Worm (Caenorhabditis elegans) whole organism, L4/young adult: ENCODE data around the gene F46F5.16.
A peak's percentile ranks its signal among the peaks of the same experiment; 100 is the strongest.

Experiments
- W03F9.2 ChIP-seq: fragments of 150-350 bp; optimal IDR thresholded peaks from 2 replicates; lab custom pipeline; 2014; ENCODE audit warnings: missing biosample characterization, missing genetic modification characterization
- dao-5 ChIP-seq: sonication (generic microtip); optimal IDR thresholded peaks from 2 replicates; lab custom pipeline; 2016; ENCODE audit warnings: missing genotype, missing genetic modification characterization, moderate library complexity, missing compliant biosample characterization
- him-1 ChIP-seq: sonication (generic microtip); optimal IDR thresholded peaks from 2 replicates; lab custom pipeline; 2016; ENCODE audit warnings: missing genotype, missing genetic modification reagents, missing genetic modification characterization, missing compliant biosample characterization

Gene F46F5.16

DNA sequence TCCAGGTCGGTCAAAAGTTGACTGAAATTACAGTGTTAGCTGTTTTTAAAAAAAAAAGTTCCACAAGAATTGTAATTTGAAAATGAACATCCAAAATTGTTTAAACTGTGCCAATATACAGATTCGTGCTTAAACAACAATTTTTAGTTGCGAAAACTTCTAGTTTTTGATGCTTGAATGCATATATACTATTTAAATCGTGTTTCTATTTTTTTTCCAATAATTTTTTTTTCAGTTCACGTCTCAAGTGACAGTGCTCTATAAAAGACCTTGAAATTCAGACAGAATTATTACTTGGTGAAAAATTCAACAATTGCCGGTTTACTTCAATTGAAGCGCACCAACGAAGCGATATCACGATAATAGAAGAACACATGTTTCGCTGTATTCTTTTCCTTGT lies at the start of gene F46F5.16:
F46F5.16 (plus strand) TSS at position 301 of the 400 bp plus-strand sequence.
- no peak for TF ChIP-seq dao-5 (tag; lab: Kevin White, UChicago)
- TF ChIP-seq him-1 (tag; lab: Kevin White, UChicago): no peak
- TF ChIP-seq W03F9.2 (tag; lab: Kevin White, UChicago): no peak

- TF ChIP-seq him-1 (tag; lab: Kevin White, UChicago) (no peak), W03F9.2 (tag; lab: Kevin White, UChicago) (no peak), dao-5 (tag; lab: Kevin White, UChicago) (no peak)
Observed at ce11 chrII:740808-741207, 46.2 kb upstream of the F46F5.16 start, which contains the start of gene fbxc-48. Gene fbxc-48 (minus strand): TSS chrII:740908.

- TF ChIP-seq him-1 (tag; lab: Kevin White, UChicago): no peak
- TF ChIP-seq dao-5 (tag; lab: Kevin White, UChicago): no peak
- no peak for TF ChIP-seq W03F9.2 (tag; lab: Kevin White, UChicago)
Observed at ce11 chrII:750155-750554, 36.9 kb upstream of the F46F5.16 start, which contains the start of gene snt-6. Gene snt-6 (minus strand): TSS chrII:750212.

DNA sequence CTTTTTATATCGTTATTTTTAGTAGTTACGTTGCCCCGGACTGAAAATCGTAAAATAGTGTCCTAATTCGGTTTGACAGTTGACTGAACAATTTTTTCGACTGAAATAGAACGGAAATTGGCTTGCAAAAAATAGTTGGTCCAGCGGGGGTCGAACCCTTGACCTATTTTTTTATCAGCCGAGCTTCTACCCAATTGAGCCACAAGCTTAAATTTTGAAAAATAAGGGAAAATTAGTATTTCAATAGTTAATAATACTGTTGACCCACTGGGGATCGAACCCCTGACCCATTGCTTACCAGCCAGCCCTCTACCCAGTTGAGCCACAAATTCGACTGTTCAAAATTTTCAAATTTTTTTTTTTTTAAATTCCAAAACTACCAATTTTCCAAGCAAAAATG lies 35.2 kb upstream of the F46F5.16 start:
- TF ChIP-seq dao-5 (tag; lab: Kevin White, UChicago): no peak
- TF ChIP-seq him-1 (tag; lab: Kevin White, UChicago): no peak
- no peak for TF ChIP-seq W03F9.2 (tag; lab: Kevin White, UChicago)

- TF ChIP-seq dao-5 (tag; lab: Kevin White, UChicago) (no peak), him-1 (tag; lab: Kevin White, UChicago) (no peak), W03F9.2 (tag; lab: Kevin White, UChicago) (no peak)
Observed at ce11 chrII:753469-753868, 33.6 kb upstream of the F46F5.16 start.

DNA sequence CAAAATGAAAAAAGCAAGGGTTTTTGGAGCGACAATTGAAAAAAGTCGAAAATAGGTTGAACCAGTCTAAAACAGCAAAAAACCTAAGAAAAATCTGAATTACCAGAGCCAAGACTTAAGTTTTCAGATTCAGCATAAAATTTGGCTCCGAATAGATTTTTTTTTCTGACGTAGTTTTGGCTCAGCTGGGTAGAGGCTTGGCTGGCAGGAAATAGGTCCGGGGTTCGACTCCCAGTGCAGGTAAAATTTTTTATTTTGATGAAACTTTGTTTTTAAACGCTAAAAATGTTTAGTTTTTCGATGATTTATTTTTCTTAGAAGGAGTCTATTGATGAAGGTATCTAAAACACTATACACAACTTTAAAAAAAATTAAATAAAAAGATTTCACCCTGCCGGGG lies 32.1 kb upstream of the F46F5.16 start:
- TF ChIP-seq W03F9.2 (tag; lab: Kevin White, UChicago) (no peak), him-1 (tag; lab: Kevin White, UChicago) (no peak), dao-5 (tag; lab: Kevin White, UChicago) (no peak)

ce11 chrII:756161-756560 lies 30.9 kb upstream of the F46F5.16 start:
- TF ChIP-seq W03F9.2 (tag; lab: Kevin White, UChicago) (no peak), him-1 (tag; lab: Kevin White, UChicago) (no peak), dao-5 (tag; lab: Kevin White, UChicago) (no peak)

DNA sequence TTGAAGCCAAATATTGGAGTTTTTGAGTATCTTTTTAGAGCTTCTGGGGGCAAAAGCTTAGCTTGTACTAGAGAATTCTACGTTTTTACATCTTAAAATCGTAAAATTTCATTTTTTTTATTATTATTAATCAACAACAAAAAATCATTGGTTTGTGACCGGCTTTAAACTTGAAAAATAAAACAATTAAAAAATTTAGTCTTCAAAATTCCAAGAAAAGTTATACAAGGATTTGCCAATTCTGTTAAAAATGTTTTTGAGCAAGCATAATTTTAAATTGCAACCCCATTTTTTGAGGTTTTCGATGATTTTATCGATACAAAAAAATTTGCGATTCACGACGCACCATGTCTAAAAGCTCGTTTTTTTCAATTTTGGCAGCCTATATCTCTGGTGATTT lies 29.8 kb upstream of the F46F5.16 start:
- TF ChIP-seq him-1 (tag; lab: Kevin White, UChicago): no peak
- no peak for TF ChIP-seq W03F9.2 (tag; lab: Kevin White, UChicago)
- no peak for TF ChIP-seq dao-5 (tag; lab: Kevin White, UChicago)

DNA sequence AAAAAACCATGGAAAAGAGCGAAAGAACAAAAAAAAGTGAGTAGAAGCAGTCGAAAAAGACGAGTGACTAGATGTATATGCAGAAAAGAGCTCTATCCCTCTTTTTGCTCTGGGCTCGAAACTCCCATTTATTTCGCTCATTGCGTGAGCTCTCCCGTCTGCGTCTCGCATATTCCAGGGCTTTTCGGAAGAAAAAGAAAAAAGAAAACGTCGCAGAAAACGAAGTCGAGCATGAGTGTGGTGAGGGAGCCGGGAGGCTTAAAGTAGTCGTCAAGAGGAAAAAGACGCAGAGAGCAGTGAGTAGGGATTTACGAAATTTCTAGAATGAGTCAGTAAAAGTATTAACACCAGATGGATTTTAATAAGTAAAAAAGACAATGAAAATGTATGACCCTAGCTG lies 27.2 kb upstream of the F46F5.16 start:
- TF ChIP-seq W03F9.2 (tag; lab: Kevin White, UChicago): no peak
- peak; percentile 79 for TF ChIP-seq him-1 (tag; lab: Kevin White, UChicago)
- no peak for TF ChIP-seq dao-5 (tag; lab: Kevin White, UChicago)

DNA sequence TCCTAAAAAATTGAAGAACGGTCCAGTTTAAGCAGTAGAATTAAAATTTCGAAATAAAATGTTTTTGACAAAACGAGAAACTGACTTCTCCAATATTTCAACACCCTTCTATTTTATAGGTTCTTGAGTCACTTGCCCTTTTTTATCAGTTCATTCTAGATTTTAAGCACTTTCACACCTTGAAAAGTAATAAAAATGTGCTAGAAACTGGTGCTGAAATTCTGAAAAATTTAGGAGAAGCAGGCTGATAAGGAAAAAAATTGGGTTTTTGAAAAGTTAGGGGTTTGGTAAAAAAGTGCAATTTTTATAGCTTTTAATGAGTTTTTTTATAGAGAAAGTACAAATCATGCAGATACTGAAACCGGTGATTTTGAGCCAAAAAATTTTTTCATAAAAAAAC lies 26.8 kb upstream of the F46F5.16 start:
- TF ChIP-seq dao-5 (tag; lab: Kevin White, UChicago): no peak
- TF ChIP-seq W03F9.2 (tag; lab: Kevin White, UChicago): no peak
- no peak for TF ChIP-seq him-1 (tag; lab: Kevin White, UChicago)

ce11 chrII:762942-763341 lies 24.1 kb upstream of the F46F5.16 start:
- no peak for TF ChIP-seq dao-5 (tag; lab: Kevin White, UChicago)

ce11 chrII:764385-764784 lies 22.7 kb upstream of the F46F5.16 start:
- TF ChIP-seq him-1 (tag; lab: Kevin White, UChicago) (no peak), dao-5 (tag; lab: Kevin White, UChicago) (no peak), W03F9.2 (tag; lab: Kevin White, UChicago) (no peak)

DNA sequence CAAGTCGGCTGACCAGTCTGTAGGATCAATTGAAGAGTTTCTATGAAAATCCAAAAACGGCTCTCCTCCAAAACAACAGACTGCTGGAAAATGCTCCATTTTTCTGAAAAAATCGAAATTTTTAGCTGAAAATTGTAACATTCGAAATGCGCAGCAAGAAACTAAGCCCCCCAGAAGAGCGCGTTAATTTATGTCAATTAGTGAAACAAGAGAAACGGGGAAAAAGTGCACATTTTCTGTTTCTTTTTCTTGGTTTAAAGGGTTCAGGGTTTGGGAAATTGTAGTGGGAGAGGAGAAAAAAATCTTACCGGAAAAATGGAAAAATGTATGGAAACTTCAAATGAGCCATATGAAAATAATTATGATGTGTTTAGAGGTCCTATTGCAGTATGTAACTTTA lies 21.8 kb upstream of the F46F5.16 start, which contains the start of gene C08G5.7:
C08G5.7 (minus strand) TSS at position 101 of the 400 bp plus-strand sequence.
- TF ChIP-seq him-1 (tag; lab: Kevin White, UChicago) (no peak), W03F9.2 (tag; lab: Kevin White, UChicago) (no peak), dao-5 (tag; lab: Kevin White, UChicago) (no peak)

DNA sequence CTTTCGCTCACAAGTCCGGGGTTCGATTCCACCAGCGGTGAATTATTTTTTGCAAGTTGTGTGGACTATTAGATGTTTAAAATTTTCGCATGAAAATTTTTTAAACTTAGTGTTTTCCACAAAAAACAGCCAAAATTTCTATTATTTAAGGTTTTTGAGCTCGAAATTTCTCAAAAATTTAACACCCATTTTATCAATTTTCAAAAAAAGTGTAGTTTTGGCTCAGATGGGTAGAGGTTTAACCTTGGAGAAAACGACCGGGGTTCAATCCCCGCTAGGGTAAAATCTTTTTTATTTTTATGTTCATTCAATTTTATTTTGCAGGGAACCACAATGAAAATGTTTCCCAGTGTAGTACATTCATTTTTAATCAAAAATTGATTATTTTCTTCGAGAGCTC lies 17.8 kb upstream of the F46F5.16 start:
- no peak for TF ChIP-seq dao-5 (tag; lab: Kevin White, UChicago)
- no peak for TF ChIP-seq W03F9.2 (tag; lab: Kevin White, UChicago)
- TF ChIP-seq him-1 (tag; lab: Kevin White, UChicago): no peak
